Worm (Caenorhabditis elegans) whole organism, L3 larva: ENCODE results near the gene Y69H2.9.

Source experiments
- ama-1 ChIP-seq: fragments of 150-350 bp; optimal IDR thresholded peaks from 2 replicates; lab custom pipeline; 2018
- ceh-9 ChIP-seq: sonication (generic microtip); optimal IDR thresholded peaks from 2 replicates; lab custom pipeline; 2018; ENCODE audit warnings: missing biosample characterization, missing genetic modification characterization
- fkh-2 ChIP-seq: fragments of 150-350 bp; optimal IDR thresholded peaks from 2 replicates; lab custom pipeline; 2014; ENCODE audit warnings: missing biosample characterization, missing genetic modification reagents, missing genetic modification characterization
- lin-15B ChIP-seq: fragments of 150-350 bp; optimal IDR thresholded peaks from 2 replicates; lab custom pipeline; 2014; ENCODE audit warnings: missing biosample characterization, missing genetic modification characterization
- nhr-23 ChIP-seq: fragments of 150-350 bp; optimal IDR thresholded peaks from 2 replicates; lab custom pipeline; 2014; ENCODE audit warnings: missing biosample characterization, missing genetic modification reagents, missing genetic modification characterization
- tbx-2 ChIP-seq: sonication (generic microtip); optimal IDR thresholded peaks from 2 replicates; lab custom pipeline; 2016; ENCODE audit warnings: mild to moderate bottlenecking, missing genetic modification characterization, missing compliant biosample characterization

DNA sequence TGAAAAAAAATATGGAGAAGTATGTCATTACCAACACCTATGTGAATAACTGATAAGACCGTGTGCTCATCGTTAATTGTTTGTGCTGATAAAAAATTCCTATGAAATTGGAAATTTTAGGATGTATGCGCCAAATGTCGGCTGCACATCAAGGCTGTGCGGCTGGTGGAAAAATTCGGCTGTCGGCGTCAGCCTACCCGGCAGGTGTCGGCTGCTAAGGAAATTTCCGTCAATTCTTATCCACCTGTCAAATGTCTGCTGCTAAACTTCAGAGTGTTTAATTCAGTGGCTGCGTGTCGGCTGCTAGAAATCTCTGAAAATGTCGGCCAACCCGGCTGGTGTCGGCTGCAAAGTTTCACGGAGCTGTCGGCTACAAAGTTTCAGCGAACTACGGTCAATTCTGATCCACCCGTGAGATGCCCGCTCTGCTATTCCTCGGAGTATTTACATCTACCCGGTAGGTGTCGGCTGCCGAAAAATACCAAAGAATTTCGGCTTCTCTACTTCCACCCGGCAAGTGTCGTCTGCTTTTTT lies 18.7 kb downstream of the Y69H2.9 start, which contains the start of gene Y17D7C.2:
- TF ChIP-seq tbx-2 (tag; lab: Kevin White, UChicago) = no peak
- no peak for TF ChIP-seq ceh-9
- no peak for TF ChIP-seq fkh-2 (tag; lab: Kevin White, UChicago)
- no peak for TF ChIP-seq ama-1 (lab: Kevin White, UChicago)
- no peak for TF ChIP-seq lin-15B (tag; lab: Kevin White, UChicago)
- no peak for TF ChIP-seq nhr-23 (tag; lab: Kevin White, UChicago)
